Fruit fly (Drosophila melanogaster): ENCODE results near the gene bur.

bur gene

dm6 chr2L:21149053-21149452 lies 30.4 kb downstream of the bur start (continued):
- TF ChIP-seq Dp (GFP tag; optimal IDR thresholded peaks at IDR 0.05) (peak; percentile 84), CG2120 (GFP tag; optimal IDR thresholded peaks at IDR 0.05) (peak; percentile 65), CG31365 (tag; optimal IDR thresholded peaks at IDR 0.05) (no peak), CG7839 (tag; optimal IDR thresholded peaks at IDR 0.05) (peak; percentile 75), Bgb (GFP tag; IDR thresholded peaks at IDR 0.05; ENCODE audit: partially characterized antibody) (peak; percentile 72; the same call in 1 of the 2 replicates), sqz (GFP tag; optimal IDR thresholded peaks at IDR 0.05) (no peak), CG11504 (tag; optimal IDR thresholded peaks at IDR 0.05) (no peak), CG14860 (GFP tag; IDR thresholded peaks at IDR 0.05; ENCODE audit: partially characterized antibody) (peak; percentile 35; the same call in 2 of the 3 replicates), ranshi (GFP tag; IDR thresholded peaks at IDR 0.05) (0 out of 2 replicates have a peak, but pooled peaks have one; percentile 30), pros (GFP tag; optimal IDR thresholded peaks at IDR 0.05) (no peak), ap (GFP tag; IDR thresholded peaks at IDR 0.05) (peak; percentile 13; the same call in 1 of the 2 replicates), chinmo (GFP tag; IDR thresholded peaks at IDR 0.05; ENCODE audit: partially characterized antibody) (no peak), Hand (GFP tag; optimal IDR thresholded peaks at IDR 0.05) (no peak), CG11723 (GFP tag; optimal IDR thresholded peaks at IDR 0.05) (no peak), jigr1 (GFP tag; IDR thresholded peaks at IDR 0.05) (no peak), pzg (GFP tag; optimal IDR thresholded peaks at IDR 0.05) (peak; percentile 71), zfh2 (GFP tag; optimal IDR thresholded peaks at IDR 0.05) (no peak), CG7372 (GFP tag; IDR thresholded peaks at IDR 0.05) (no peak), corto (GFP tag; optimal IDR thresholded peaks at IDR 0.05) (no peak), dan (GFP tag; IDR thresholded peaks at IDR 0.05) (no peak), CG9932 (GFP tag; IDR thresholded peaks at IDR 0.05) (peak; percentile 77), ab (GFP tag; optimal IDR thresholded peaks at IDR 0.05) (no peak), ato (GFP tag; IDR thresholded peaks at IDR 0.05; ENCODE audit: partially characterized antibody) (peak; percentile 69), CG33213 (GFP tag; optimal IDR thresholded peaks at IDR 0.05) (peak; percentile 54), dmrt99B (tag; optimal IDR thresholded peaks at IDR 0.05) (peak; percentile 63), Dref (GFP tag; IDR thresholded peaks at IDR 0.05) (peak; percentile 83), Hr51 (GFP tag; optimal IDR thresholded peaks at IDR 0.05) (peak in 1 of 2 experiments; percentile 70), CG13894 (tag; optimal IDR thresholded peaks at IDR 0.05) (peak; percentile 71), D (optimal IDR thresholded peaks at IDR 0.05) (no peak), D (GFP tag; optimal IDR thresholded peaks at IDR 0.05) (no peak), Neu2 (GFP tag; optimal IDR thresholded peaks at IDR 0.05; ENCODE audit: borderline replicate concordance) (no peak), CG13424 (tag; optimal IDR thresholded peaks at IDR 0.05) (peak; percentile 37), YL-1 (GFP tag; optimal IDR thresholded peaks at IDR 0.05) (no peak), CG17568 (GFP tag; optimal IDR thresholded peaks at IDR 0.05) (peak; percentile 22), CG34376 (GFP tag; optimal IDR thresholded peaks at IDR 0.05) (peak; percentile 25), CG9215 (GFP tag; IDR thresholded peaks at IDR 0.05) (no peak), MBD-R2 (GFP tag; IDR thresholded peaks at IDR 0.05) (peak; percentile 62), sim (GFP tag; IDR thresholded peaks at IDR 0.05) (peak; percentile 43; the same call in 1 of the 2 replicates), CG3838 (GFP tag; optimal IDR thresholded peaks at IDR 0.05) (no peak), HLHmδ (GFP tag; optimal IDR thresholded peaks at IDR 0.05) (no peak), CG17912 (GFP tag; optimal IDR thresholded peaks at IDR 0.05) (no peak), NC2α (GFP tag; optimal IDR thresholded peaks at IDR 0.05) (no peak), Side (GFP tag; optimal IDR thresholded peaks at IDR 0.05) (no peak), peb (GFP tag; IDR thresholded peaks at IDR 0.05) (no peak), vfl (GFP tag; optimal IDR thresholded peaks at IDR 0.05) (no peak), gem (tag; optimal IDR thresholded peaks at IDR 0.05) (peak; percentile 75)

Measured in whole organism, embryonic.